Worm (Caenorhabditis elegans): ENCODE results near the gene hlh-14.

DNA sequence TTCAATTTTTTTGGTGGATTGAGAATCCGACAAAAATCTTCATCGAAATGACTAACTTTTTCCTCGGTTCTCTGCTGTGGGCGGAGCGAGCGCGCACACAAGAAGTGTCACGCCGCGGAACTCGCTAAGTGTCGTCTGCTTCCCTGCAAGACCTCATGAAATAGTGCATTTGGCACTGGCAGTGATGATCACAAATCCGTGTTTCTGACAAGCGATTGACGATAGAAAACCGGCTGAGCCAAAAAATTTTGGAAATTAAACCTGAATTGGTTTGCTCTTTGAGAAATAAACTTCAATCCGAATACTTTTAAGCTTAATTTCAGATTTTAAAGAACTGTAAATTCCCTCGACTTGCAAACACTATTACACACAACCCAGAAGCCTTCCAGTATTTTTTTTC lies 37.2 kb downstream of the hlh-14 start:
- peak; percentile 40 for TF ChIP-seq him-1 (tag; optimal IDR thresholded peaks at IDR 0.05)
- TF ChIP-seq W03F9.2 (tag; optimal IDR thresholded peaks at IDR 0.05), result peak; percentile 52
- TF ChIP-seq dao-5 (tag; optimal IDR thresholded peaks at IDR 0.05), result no peak
